Fruit fly (Drosophila melanogaster): ENCODE data around the gene CG44362.
A peak's percentile ranks its signal among the peaks of the same experiment; 100 is the strongest.

The CG44362 gene

dm6 chr3L:11420976-11421375, 23.6 kb downstream of the CG44362 start:
- TF ChIP-seq toe (GFP tag; optimal IDR thresholded peaks at IDR 0.05) (no peak), Hr96 (GFP tag; optimal IDR thresholded peaks at IDR 0.05) (no peak), CG12768 (GFP tag; optimal IDR thresholded peaks at IDR 0.05) (no peak), cic (GFP tag; optimal IDR thresholded peaks at IDR 0.05) (no peak), CG5204 (GFP tag; optimal IDR thresholded peaks at IDR 0.05) (no peak), cnc (optimal IDR thresholded peaks at IDR 0.05) (no peak), CG11617 (GFP tag; optimal IDR thresholded peaks at IDR 0.05) (no peak), CG1620 (GFP tag; optimal IDR thresholded peaks at IDR 0.05) (no peak), bab1 (GFP tag; optimal IDR thresholded peaks at IDR 0.05) (no peak), Mnt (GFP tag; optimal IDR thresholded peaks at IDR 0.05) (no peak), Crg-1 (GFP tag; optimal IDR thresholded peaks at IDR 0.05) (no peak), CG33017 (tag; optimal IDR thresholded peaks at IDR 0.05) (no peak), CG14711 (tag; optimal IDR thresholded peaks at IDR 0.05) (no peak), Clk (GFP tag; optimal IDR thresholded peaks at IDR 0.05) (no peak), ovo (GFP tag; optimal IDR thresholded peaks at IDR 0.05) (no peak), kay (GFP tag; ENCODE audit: borderline replicate concordance) (no peak), pad (GFP tag; optimal IDR thresholded peaks at IDR 0.05) (no peak), tj (GFP tag; optimal IDR thresholded peaks at IDR 0.05) (no peak)

- no peak for TF ChIP-seq CG12768 (GFP tag; optimal IDR thresholded peaks at IDR 0.05)
- no peak for TF ChIP-seq tj (GFP tag; optimal IDR thresholded peaks at IDR 0.05)
These were observed 24.6 kb downstream of the CG44362 start for dm6 chr3L:11421905-11422304.

dm6 chr3L:11422338-11422802, 25.0 kb downstream of the CG44362 start:
- TF ChIP-seq CG33017 (tag; optimal IDR thresholded peaks at IDR 0.05) (no peak), CG5204 (GFP tag; optimal IDR thresholded peaks at IDR 0.05) (no peak), CG12768 (GFP tag; optimal IDR thresholded peaks at IDR 0.05) (no peak), CG14711 (tag; optimal IDR thresholded peaks at IDR 0.05) (no peak), cnc (optimal IDR thresholded peaks at IDR 0.05) (no peak), Clk (GFP tag; optimal IDR thresholded peaks at IDR 0.05) (no peak), CG7101 (tag; optimal IDR thresholded peaks at IDR 0.05) (no peak), Hr96 (GFP tag; optimal IDR thresholded peaks at IDR 0.05) (no peak), CG7045 (GFP tag; optimal IDR thresholded peaks at IDR 0.05) (no peak), CG11617 (GFP tag; optimal IDR thresholded peaks at IDR 0.05) (no peak)

dm6 chr3L:11424858-11425257, 27.5 kb downstream of the CG44362 start, which contains the start of gene CG7560:
TSS of gene CG7560 (plus strand) at chr3L:11425158.
- TF ChIP-seq CG7101 (tag; optimal IDR thresholded peaks at IDR 0.05), result no peak
- no peak for TF ChIP-seq kay (GFP tag; ENCODE audit: borderline replicate concordance)
- TF ChIP-seq CG5204 (GFP tag; optimal IDR thresholded peaks at IDR 0.05), result no peak
- TF ChIP-seq Crg-1 (GFP tag; optimal IDR thresholded peaks at IDR 0.05), result no peak
- no peak for TF ChIP-seq toe (GFP tag; optimal IDR thresholded peaks at IDR 0.05)
- TF ChIP-seq cnc (optimal IDR thresholded peaks at IDR 0.05), result no peak
- no peak for TF ChIP-seq CG11617 (GFP tag; optimal IDR thresholded peaks at IDR 0.05)
- no peak for TF ChIP-seq tj (GFP tag; optimal IDR thresholded peaks at IDR 0.05)
- no peak for TF ChIP-seq bab1 (GFP tag; optimal IDR thresholded peaks at IDR 0.05)
- TF ChIP-seq CG1620 (GFP tag; optimal IDR thresholded peaks at IDR 0.05), result no peak

dm6 chr3L:11428390-11428789, 31.0 kb downstream of the CG44362 start:
- peak; percentile 38 for TF ChIP-seq kay (GFP tag; ENCODE audit: borderline replicate concordance)
- no peak for TF ChIP-seq cnc (optimal IDR thresholded peaks at IDR 0.05)

- no peak for TF ChIP-seq CG12768 (GFP tag; optimal IDR thresholded peaks at IDR 0.05)
- TF ChIP-seq CG7101 (tag; optimal IDR thresholded peaks at IDR 0.05), result no peak
- TF ChIP-seq bab1 (GFP tag; optimal IDR thresholded peaks at IDR 0.05), result no peak
These were observed 32.4 kb downstream of the CG44362 start for dm6 chr3L:11429695-11430094.

- TF ChIP-seq cic (GFP tag; optimal IDR thresholded peaks at IDR 0.05) (peak; percentile 58), tj (GFP tag; optimal IDR thresholded peaks at IDR 0.05) (peak; percentile 61), CG12768 (GFP tag; optimal IDR thresholded peaks at IDR 0.05) (peak; percentile 93), Mnt (GFP tag; optimal IDR thresholded peaks at IDR 0.05) (peak; percentile 32), pad (GFP tag; optimal IDR thresholded peaks at IDR 0.05) (peak; percentile 69), CG14711 (tag; optimal IDR thresholded peaks at IDR 0.05) (peak; percentile 87), CG7101 (tag; optimal IDR thresholded peaks at IDR 0.05) (peak; percentile 91), Clk (GFP tag; optimal IDR thresholded peaks at IDR 0.05) (peak; percentile 73), CG33017 (tag; optimal IDR thresholded peaks at IDR 0.05) (peak; percentile 95), toe (GFP tag; optimal IDR thresholded peaks at IDR 0.05) (peak; percentile 68), kay (GFP tag; ENCODE audit: borderline replicate concordance) (no peak), cnc (optimal IDR thresholded peaks at IDR 0.05) (no peak), CG7045 (GFP tag; optimal IDR thresholded peaks at IDR 0.05) (peak; percentile 89), CG1620 (GFP tag; optimal IDR thresholded peaks at IDR 0.05) (peak; percentile 83), Crg-1 (GFP tag; optimal IDR thresholded peaks at IDR 0.05) (peak; percentile 90), ovo (GFP tag; optimal IDR thresholded peaks at IDR 0.05) (peak; percentile 64), bab1 (GFP tag; optimal IDR thresholded peaks at IDR 0.05) (peak; percentile 70), CG11617 (GFP tag; optimal IDR thresholded peaks at IDR 0.05) (peak; percentile 70), CG5204 (GFP tag; optimal IDR thresholded peaks at IDR 0.05) (peak; percentile 93), Hr96 (GFP tag; optimal IDR thresholded peaks at IDR 0.05) (peak; percentile 86)
These were observed 34.0 kb downstream of the CG44362 start for dm6 chr3L:11431251-11431925.

Measured in whole organism, adult.